Fruit fly (Drosophila melanogaster): Measurements from ENCODE around the gene Mcm2.

Gene Mcm2

dm6 chr3R:8279970-8280369 lies 15.2 kb downstream of the Mcm2 start:
- TF ChIP-seq Xbp1 (GFP tag; optimal IDR thresholded peaks at IDR 0.05) (no peak), Opbp (GFP tag; IDR thresholded peaks at IDR 0.05; ENCODE audit: partially characterized antibody) (0 out of 3 replicates have a peak, but pooled peaks have one; percentile 32), CG14860 (GFP tag; IDR thresholded peaks at IDR 0.05; ENCODE audit: partially characterized antibody) (no peak), Neu2 (GFP tag; optimal IDR thresholded peaks at IDR 0.05; ENCODE audit: borderline replicate concordance) (no peak), her (GFP tag; optimal IDR thresholded peaks at IDR 0.05) (no peak), CG8281 (tag; optimal IDR thresholded peaks at IDR 0.05) (peak; percentile 90), sens (GFP tag) (peak; percentile 19), sima (GFP tag; optimal IDR thresholded peaks at IDR 0.05) (no peak), Dbx (GFP tag; IDR thresholded peaks at IDR 0.05) (no peak), CG2199 (GFP tag; IDR thresholded peaks at IDR 0.05) (no peak), cas (GFP tag; IDR thresholded peaks at IDR 0.05) (no peak), chif (GFP tag; optimal IDR thresholded peaks at IDR 0.05) (no peak), kah (GFP tag; optimal IDR thresholded peaks at IDR 0.05) (no peak), CG15514 (GFP tag; optimal IDR thresholded peaks at IDR 0.05) (no peak)

- TF ChIP-seq Elba2 (GFP tag; optimal IDR thresholded peaks at IDR 0.05) (no peak), D19A (tag; optimal IDR thresholded peaks at IDR 0.05) (peak; percentile 23)
Observed at dm6 chr3R:8282727-8283126, 18.0 kb downstream of the Mcm2 start.

- TF ChIP-seq CG2889 (GFP tag; IDR thresholded peaks at IDR 0.05): 0 out of 3 replicates have a peak, but pooled peaks have one; percentile 15
- TF ChIP-seq CG7786 (GFP tag; optimal IDR thresholded peaks at IDR 0.05): no peak
- peak in 1 of 2 experiments; percentile 75 for TF ChIP-seq tll (GFP tag; optimal IDR thresholded peaks at IDR 0.05)
- TF ChIP-seq twi (tag; optimal IDR thresholded peaks at IDR 0.05): peak; percentile 18
- TF ChIP-seq nau (GFP tag; optimal IDR thresholded peaks at IDR 0.05): no peak
- peak; percentile 100 for TF ChIP-seq D (optimal IDR thresholded peaks at IDR 0.05)
- TF ChIP-seq D (GFP tag; optimal IDR thresholded peaks at IDR 0.05): no peak
- TF ChIP-seq zen (tag; optimal IDR thresholded peaks at IDR 0.05): peak; percentile 39
Observed at dm6 chr3R:8284234-8284633, 19.5 kb downstream of the Mcm2 start.

DNA sequence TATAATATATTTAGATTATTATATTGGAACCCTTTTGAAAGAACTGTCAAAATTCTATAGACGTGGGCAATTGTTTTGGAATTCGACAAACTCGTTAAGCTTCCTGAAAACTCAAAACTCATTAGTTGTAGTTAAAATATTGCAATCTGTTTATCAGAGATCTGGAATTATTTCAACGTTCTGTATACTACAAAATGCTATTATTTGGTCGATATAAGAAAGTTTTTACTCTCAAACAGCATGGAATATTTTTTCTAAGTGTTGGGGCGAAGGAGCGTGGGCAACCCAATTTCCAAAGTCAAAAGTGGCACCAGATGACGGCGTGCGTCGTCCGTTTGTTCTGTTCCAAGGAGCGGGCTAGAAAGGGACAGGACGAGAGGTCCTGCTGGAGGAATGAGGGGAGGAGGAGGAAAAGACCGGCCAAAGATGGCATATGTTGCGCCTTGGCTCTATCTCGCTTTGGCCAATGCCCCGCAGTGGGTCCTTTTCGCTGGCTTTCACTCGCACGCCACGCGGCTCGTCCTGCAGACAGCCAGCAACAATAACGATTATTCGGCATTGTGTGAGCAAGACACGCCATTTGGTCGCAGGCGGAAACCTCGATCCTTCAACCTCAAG lies 21.1 kb downstream of the Mcm2 start:
- TF ChIP-seq CG10979 (tag; optimal IDR thresholded peaks at IDR 0.05): peak; percentile 42
- peak; percentile 36 for TF ChIP-seq CG10267 (tag; optimal IDR thresholded peaks at IDR 0.05)
- TF ChIP-seq CG14710 (tag; optimal IDR thresholded peaks at IDR 0.05): peak; percentile 28
- peak; percentile 9 for TF ChIP-seq CG8924 (tag; optimal IDR thresholded peaks at IDR 0.05)
- TF ChIP-seq Bteb2 (GFP tag; optimal IDR thresholded peaks at IDR 0.05): no peak
- TF ChIP-seq CG10462 (GFP tag; optimal IDR thresholded peaks at IDR 0.05): no peak
- no peak for TF ChIP-seq CG10543 (GFP tag; optimal IDR thresholded peaks at IDR 0.05)
- TF ChIP-seq CG17829 (tag; optimal IDR thresholded peaks at IDR 0.05): peak; percentile 12
- peak; percentile 54 for TF ChIP-seq CG9727 (GFP tag; optimal IDR thresholded peaks at IDR 0.05)
- TF ChIP-seq CG1832 (GFP tag; optimal IDR thresholded peaks at IDR 0.05): peak; percentile 41
- TF ChIP-seq lola (GFP tag; optimal IDR thresholded peaks at IDR 0.05): peak in 1 of 3 experiments; percentile 11
- peak; percentile 76 for TF ChIP-seq CG15696 (tag; optimal IDR thresholded peaks at IDR 0.05)
- TF ChIP-seq sens-2 (GFP tag; IDR thresholded peaks at IDR 0.05): no peak
- peak; percentile 42; the same call in 1 of the 2 replicates for TF ChIP-seq ato (GFP tag; IDR thresholded peaks at IDR 0.05; ENCODE audit: partially characterized antibody)
- no peak for TF ChIP-seq kni (GFP tag; optimal IDR thresholded peaks at IDR 0.05)
- TF ChIP-seq CG7928 (GFP tag; optimal IDR thresholded peaks at IDR 0.05): no peak
- TF ChIP-seq D (optimal IDR thresholded peaks at IDR 0.05): peak; percentile 71
- no peak for TF ChIP-seq D (GFP tag; optimal IDR thresholded peaks at IDR 0.05)
- peak; percentile 29 for TF ChIP-seq dmrt11E (tag; optimal IDR thresholded peaks at IDR 0.05)
- TF ChIP-seq zf30C (GFP tag; optimal IDR thresholded peaks at IDR 0.05): peak; percentile 66
- TF ChIP-seq CG6254 (GFP tag; optimal IDR thresholded peaks at IDR 0.05): no peak
- TF ChIP-seq Optix (GFP tag; IDR thresholded peaks at IDR 0.05): 0 out of 3 replicates have a peak, but pooled peaks have one; percentile 14
- TF ChIP-seq trem (tag; optimal IDR thresholded peaks at IDR 0.05): peak; percentile 9

Measured in whole organism, embryonic.